Worm (Caenorhabditis elegans) whole organism, L4/young adult: ENCODE results near the gene kdp-1.

Experiments
- W03F9.2 ChIP-seq: fragments of 150-350 bp; optimal IDR thresholded peaks from 2 replicates; lab custom pipeline; 2014; ENCODE audit warnings: missing biosample characterization, missing genetic modification characterization
- dao-5 ChIP-seq: sonication (generic microtip); optimal IDR thresholded peaks from 2 replicates; lab custom pipeline; 2016; ENCODE audit warnings: missing genotype, missing genetic modification characterization, moderate library complexity, missing compliant biosample characterization
- him-1 ChIP-seq: sonication (generic microtip); optimal IDR thresholded peaks from 2 replicates; lab custom pipeline; 2016; ENCODE audit warnings: missing genotype, missing genetic modification reagents, missing genetic modification characterization, missing compliant biosample characterization

- TF ChIP-seq dao-5 (tag; lab: Kevin White, UChicago) = no peak
- TF ChIP-seq him-1 (tag; lab: Kevin White, UChicago) = no peak
- no peak for TF ChIP-seq W03F9.2
These were observed 42.6 kb downstream of the kdp-1 start, which contains the start of gene W02A2.5 for ce11 chrIV:13342555-13342954.
